Fruit fly (Drosophila melanogaster) whole organism, embryonic: ENCODE measurements around the gene CG31431.

ENCODE experiments used
- ATbp ChIP-seq: fragments of 200-800 bp; sonication (Bioruptor generic); optimal IDR thresholded peaks from 2 replicates; lab custom pipeline; 2017; ENCODE audit warnings: missing biosample characterization, mild to moderate bottlenecking, missing genetic modification characterization, missing genetic modification reagents
- CG10543 ChIP-seq: fragments of 200-800 bp; sonication (Bioruptor generic); optimal IDR thresholded peaks from 3 replicates; lab custom pipeline; 2017; ENCODE audit warnings: missing biosample characterization, mild to moderate bottlenecking, missing genetic modification characterization, moderate library complexity
- CG14860 ChIP-seq: fragments of 200-800 bp; sonication (Bioruptor generic); IDR thresholded peaks from 3 replicates; pipeline ENCODE4 v1.3.6; 2022; ENCODE audit warnings: missing biosample characterization, missing genetic modification characterization; ENCODE audit not compliant: partially characterized antibody
- CG15479 ChIP-seq: fragments of 200-800 bp; sonication (Bioruptor generic); optimal IDR thresholded peaks from 3 replicates; lab custom pipeline; 2019; ENCODE audit warnings: missing biosample characterization, mild to moderate bottlenecking, missing genetic modification characterization, moderate library complexity
- CG1602 ChIP-seq: fragments of 200-800 bp; sonication (Bioruptor generic); optimal IDR thresholded peaks from 3 replicates; lab custom pipeline; 2016; ENCODE audit warnings: missing biosample characterization, missing genetic modification characterization
- CG16813 ChIP-seq: fragments of 200-800 bp; sonication (Bioruptor generic); IDR thresholded peaks from 3 replicates; pipeline ENCODE4 v1.3.6; 2022; ENCODE audit warnings: missing biosample characterization, missing genetic modification characterization; ENCODE audit not compliant: partially characterized antibody
- CG18262 ChIP-seq: fragments of 200-800 bp; optimal IDR thresholded peaks from 3 replicates; lab custom pipeline; 2019; ENCODE audit warnings: missing biosample characterization, mild to moderate bottlenecking, missing genetic modification characterization, moderate library complexity
- CG2875 ChIP-seq: fragments of 200-800 bp; sonication (Bioruptor generic); optimal IDR thresholded peaks from 2 replicates; lab custom pipeline; 2017; ENCODE audit warnings: missing biosample characterization, mild to moderate bottlenecking, missing genetic modification characterization, missing genetic modification reagents
- CG31388 ChIP-seq: fragments of 200-800 bp; sonication (Bioruptor generic); optimal IDR thresholded peaks from 2 replicates; lab custom pipeline; 2016; ENCODE audit warnings: missing biosample characterization, missing genetic modification characterization
- CG33213 ChIP-seq: fragments of 200-800 bp; sonication (Bioruptor generic); optimal IDR thresholded peaks from 3 replicates; lab custom pipeline; 2016; ENCODE audit warnings: missing biosample characterization, missing genetic modification characterization
- CG34224 ChIP-seq: fragments of 200-800 bp; sonication (Bioruptor generic); IDR thresholded peaks from 3 replicates; pipeline ENCODE4 v1.3.6; 2022; ENCODE audit warnings: missing biosample characterization, missing genetic modification characterization; ENCODE audit not compliant: partially characterized antibody
- CG3847 ChIP-seq: fragments of 200-800 bp; sonication (Bioruptor generic); IDR thresholded peaks from 2 replicates; pipeline ENCODE4 v1.3.6; 2022; ENCODE audit warnings: missing biosample characterization, missing genetic modification characterization
- CG6683 ChIP-seq: fragments of 200-800 bp; sonication (Bioruptor generic); optimal IDR thresholded peaks from 2 replicates; lab custom pipeline; 2017; ENCODE audit warnings: missing biosample characterization, mild to moderate bottlenecking, missing genetic modification characterization, missing genetic modification reagents
- CG6765 ChIP-seq: fragments of 200-800 bp; sonication (Bioruptor generic); optimal IDR thresholded peaks from 3 replicates; lab custom pipeline; 2017; ENCODE audit warnings: missing biosample characterization, mild to moderate bottlenecking, missing genetic modification characterization
- CG7357 ChIP-seq: fragments of 200-800 bp; sonication (Bioruptor generic); IDR thresholded peaks from 3 replicates; pipeline ENCODE4 v1.3.6; 2022; ENCODE audit warnings: missing biosample characterization, missing genetic modification characterization
- CG9727 ChIP-seq: fragments of 200-800 bp; sonication (Bioruptor generic); optimal IDR thresholded peaks from 3 replicates; lab custom pipeline; 2017; ENCODE audit warnings: missing biosample characterization, mild to moderate bottlenecking, missing genetic modification characterization
- CHES-1-like ChIP-seq: fragments of 200-800 bp; sonication (Bioruptor generic); optimal IDR thresholded peaks from 2 replicates; lab custom pipeline; 2016; ENCODE audit warnings: missing biosample characterization, missing genetic modification characterization
- D ChIP-seq, 2 experiments: fragments of 200-800 bp in 1 of 2; fragments of >200 bp in 1 of 2; sonication (Bioruptor generic) in 1 of 2; optimal IDR thresholded peaks; 2 replicates in 1 of 2; 3 replicates in 1 of 2; lab custom pipeline; 2017; ENCODE audit warnings: mild to moderate bottlenecking in 1 of 2, missing biosample characterization in 1 of 2, missing genetic modification characterization in 1 of 2, missing genetic modification reagents in 1 of 2
- Dll ChIP-seq: fragments of 200-800 bp; sonication (Bioruptor generic); IDR thresholded peaks from 4 replicates; pipeline ENCODE4 v1.3.6; 2022; ENCODE audit warnings: missing biosample characterization, missing genetic modification characterization; ENCODE audit not compliant: partially characterized antibody
- Dref ChIP-seq: fragments of 200-800 bp; sonication (Bioruptor generic); IDR thresholded peaks from 2 replicates; pipeline ENCODE4 v1.3.6; 2022; ENCODE audit warnings: missing biosample characterization, missing genetic modification characterization
- ERR ChIP-seq: fragments of 200-800 bp; sonication (Bioruptor generic); optimal IDR thresholded peaks from 2 replicates; lab custom pipeline; 2016; ENCODE audit warnings: missing biosample characterization, missing genetic modification characterization
- NFAT ChIP-seq: fragments of 200-800 bp; sonication (Bioruptor generic); IDR thresholded peaks from 2 replicates; pipeline ENCODE4 v1.3.6; 2022; ENCODE audit warnings: missing biosample characterization, missing genetic modification characterization
- NfI ChIP-seq: fragments of 200-800 bp; sonication (Bioruptor generic); optimal IDR thresholded peaks from 3 replicates; lab custom pipeline; 2018; ENCODE audit warnings: missing biosample characterization, mild to moderate bottlenecking, missing genetic modification characterization, moderate library complexity
- ase ChIP-seq: fragments of 200-800 bp; sonication (Bioruptor generic); IDR thresholded peaks from 3 replicates; pipeline ENCODE4 v1.3.6; 2022; ENCODE audit warnings: missing biosample characterization, missing genetic modification characterization
- bigmax ChIP-seq: fragments of 200-800 bp; sonication (Bioruptor generic); optimal IDR thresholded peaks from 2 replicates; lab custom pipeline; 2018; ENCODE audit warnings: missing biosample characterization, mild to moderate bottlenecking, missing genetic modification characterization
- cas ChIP-seq: fragments of 200-800 bp; sonication (Bioruptor generic); IDR thresholded peaks from 2 replicates; pipeline ENCODE4 v1.3.6; 2022; ENCODE audit warnings: missing biosample characterization, missing genetic modification characterization
- caup ChIP-seq: fragments of 200-800 bp; sonication (Bioruptor generic); optimal IDR thresholded peaks from 3 replicates; lab custom pipeline; 2017; ENCODE audit warnings: missing biosample characterization, mild to moderate bottlenecking, missing genetic modification characterization, moderate library complexity; ENCODE audit not compliant: severe bottlenecking
- cwo ChIP-seq: fragments of 200-800 bp; sonication (Bioruptor generic); optimal IDR thresholded peaks from 3 replicates; lab custom pipeline; 2017; ENCODE audit warnings: missing biosample characterization, missing genetic modification characterization, mild to moderate bottlenecking, moderate library complexity, missing genetic modification reagents
- danr ChIP-seq: fragments of 200-800 bp; sonication (Bioruptor generic); IDR thresholded peaks from 2 replicates; pipeline ENCODE4 v1.3.6; 2022; ENCODE audit warnings: missing biosample characterization, missing genetic modification characterization
- dimm ChIP-seq: fragments of 200-800 bp; sonication (Bioruptor generic); IDR thresholded peaks from 2 replicates; pipeline ENCODE4 v1.3.6; 2022; ENCODE audit warnings: missing biosample characterization, missing genetic modification characterization
- fd64A ChIP-seq: fragments of 200-800 bp; sonication (Bioruptor generic); optimal IDR thresholded peaks from 3 replicates; lab custom pipeline; 2018; ENCODE audit warnings: missing biosample characterization, mild to moderate bottlenecking, missing genetic modification characterization
- gsb ChIP-seq: fragments of 200-800 bp; sonication (Bioruptor generic); IDR thresholded peaks from 2 replicates; pipeline ENCODE4 v1.3.6; 2022; ENCODE audit warnings: missing biosample characterization, missing genetic modification characterization
- ham ChIP-seq: fragments of 200-800 bp; sonication (Bioruptor generic); IDR thresholded peaks from 2 replicates; pipeline ENCODE4 v1.3.6; 2022; ENCODE audit warnings: missing biosample characterization, missing genetic modification characterization
- hb ChIP-seq: fragments of 200-800 bp; sonication (Bioruptor generic); IDR thresholded peaks from 3 replicates; pipeline ENCODE4 v1.3.6; 2022; ENCODE audit warnings: missing biosample characterization, missing genetic modification characterization; ENCODE audit not compliant: partially characterized antibody
- insv ChIP-seq, 2 experiments: fragments of 200-800 bp; sonication (Bioruptor generic); optimal IDR thresholded peaks; 3 replicates each; lab custom pipeline; 2016 to 2018; ENCODE audit warnings: missing biosample characterization in 2 of 2, missing genetic modification characterization in 2 of 2
- kah ChIP-seq: fragments of 200-800 bp; sonication (Bioruptor generic); optimal IDR thresholded peaks from 2 replicates; lab custom pipeline; 2018; ENCODE audit warnings: missing biosample characterization, mild to moderate bottlenecking, missing genetic modification characterization
- odd ChIP-seq: fragments of 200-800 bp; sonication (Bioruptor generic); optimal IDR thresholded peaks from 2 replicates; lab custom pipeline; 2017; ENCODE audit warnings: missing biosample characterization, mild to moderate bottlenecking, missing genetic modification characterization
- onecut ChIP-seq: fragments of 200-800 bp; sonication (Bioruptor generic); IDR thresholded peaks from 2 replicates; pipeline ENCODE4 v1.3.6; 2022; ENCODE audit warnings: missing biosample characterization, missing genetic modification characterization
- pho ChIP-seq: fragments of 200-800 bp; sonication (Bioruptor generic); optimal IDR thresholded peaks from 2 replicates; lab custom pipeline; 2016; ENCODE audit warnings: missing biosample characterization, missing genetic modification characterization
- prd ChIP-seq, 3 experiments: fragments of >200 bp in 2 of 3; fragments of 200-800 bp in 1 of 3; sonication (Bioruptor generic) in 1 of 3; optimal IDR thresholded peaks in 2 of 3; IDR thresholded peaks in 1 of 3; 2 replicates in 2 of 3; 3 replicates in 1 of 3; pipeline versions ENCODE4 v1.3.6 to Lab custom; 2017 to 2022; ENCODE audit warnings: missing biosample characterization in 1 of 3, missing genetic modification characterization in 1 of 3
- run ChIP-seq: fragments of 200-800 bp; sonication (Bioruptor generic); optimal IDR thresholded peaks from 3 replicates; lab custom pipeline; 2018; ENCODE audit warnings: missing biosample characterization, mild to moderate bottlenecking, missing genetic modification characterization
- scrt ChIP-seq: fragments of 200-800 bp; sonication (Bioruptor generic); optimal IDR thresholded peaks from 2 replicates; lab custom pipeline; 2018; ENCODE audit warnings: missing biosample characterization, mild to moderate bottlenecking, missing genetic modification characterization, moderate library complexity
- sima ChIP-seq: fragments of 200-800 bp; sonication (Bioruptor generic); optimal IDR thresholded peaks from 2 replicates; lab custom pipeline; 2016; ENCODE audit warnings: missing biosample characterization, missing genetic modification characterization
- sna ChIP-seq: fragments of 200-800 bp; sonication (Bioruptor generic); IDR thresholded peaks from 2 replicates; pipeline ENCODE4 v1.3.6; 2022; ENCODE audit warnings: missing biosample characterization, missing genetic modification characterization; ENCODE audit not compliant: partially characterized antibody
- trh ChIP-seq: fragments of 200-800 bp; sonication (Bioruptor generic); optimal IDR thresholded peaks from 2 replicates; lab custom pipeline; 2016; ENCODE audit warnings: missing biosample characterization, missing genetic modification characterization
- wor ChIP-seq: fragments of 200-800 bp; sonication (Bioruptor generic); IDR thresholded peaks from 2 replicates; pipeline ENCODE4 v1.3.6; 2022; ENCODE audit warnings: missing biosample characterization, missing genetic modification characterization
- zf30C ChIP-seq: fragments of 200-800 bp; sonication (Bioruptor generic); optimal IDR thresholded peaks from 3 replicates; lab custom pipeline; 2018; ENCODE audit warnings: missing biosample characterization, mild to moderate bottlenecking, missing genetic modification characterization

Gene CG31431

DNA sequence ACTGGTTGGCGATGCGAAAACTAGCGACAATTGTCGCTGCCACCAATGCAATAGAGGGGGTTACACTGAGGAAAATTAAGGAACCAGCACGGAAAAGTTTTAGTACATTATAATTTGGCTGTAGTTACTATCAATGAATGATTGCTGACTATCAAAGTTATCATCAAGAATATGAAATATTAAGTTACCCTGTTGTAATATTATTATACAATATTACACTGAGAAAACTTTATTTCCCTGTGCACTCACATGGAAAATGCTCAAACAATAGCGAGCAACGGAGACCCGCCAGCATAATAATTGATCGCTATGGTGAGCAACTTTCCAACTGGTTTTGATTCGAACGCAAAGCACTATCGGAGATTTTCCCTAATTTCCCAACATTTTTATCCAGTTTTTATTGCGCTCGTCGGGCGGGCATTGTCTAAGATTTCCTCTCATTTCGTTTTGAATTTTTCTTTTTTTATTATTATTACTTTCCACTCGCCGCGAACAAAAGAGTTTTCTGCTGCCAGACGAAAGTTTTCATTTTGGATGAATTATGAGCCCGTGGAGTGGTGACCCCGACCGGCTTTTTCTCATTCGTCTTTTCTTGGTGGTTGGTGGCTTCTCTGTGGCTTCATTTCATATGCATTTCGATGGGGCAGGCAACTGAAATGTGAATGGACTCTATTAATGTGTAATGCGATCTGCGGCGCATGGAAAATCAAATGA, 8.2 kb upstream of the CG31431 start:
- peak; percentile 39; the same call in 1 of the 2 replicates for TF ChIP-seq CG3847 (GFP tag; lab: Robert Waterston, UW)
- TF ChIP-seq CG1602 (GFP tag; lab: Kevin White, UChicago), result peak; percentile 69
- TF ChIP-seq hb (GFP tag; lab: Robert Waterston, UW), result no peak
- TF ChIP-seq sima (GFP tag; lab: Kevin White, UChicago), result no peak
- no peak for TF ChIP-seq bigmax (GFP tag; lab: Kevin White, UChicago)
- no peak for TF ChIP-seq CG31388 (GFP tag; lab: Kevin White, UChicago)
- TF ChIP-seq prd (optimal IDR thresholded peaks at IDR 0.05; lab: Kevin White, UChicago), result no peak
- TF ChIP-seq prd (GFP tag; IDR thresholded peaks at IDR 0.05; lab: Robert Waterston, UW), result peak; percentile 77
- TF ChIP-seq run (tag; lab: Kevin White, UChicago), result peak; percentile 83
- TF ChIP-seq CG6683 (GFP tag; lab: Kevin White, UChicago), result peak; percentile 7
- TF ChIP-seq CG9727 (GFP tag; lab: Kevin White, UChicago), result peak; percentile 64
- TF ChIP-seq D (optimal IDR thresholded peaks at IDR 0.05; lab: Kevin White, UChicago), result no peak
- TF ChIP-seq D (GFP tag; optimal IDR thresholded peaks at IDR 0.05; lab: Kevin White, UChicago), result peak; percentile 80
- no peak for TF ChIP-seq CG10543 (GFP tag; lab: Kevin White, UChicago)
- peak; percentile 52 for TF ChIP-seq NfI (GFP tag; lab: Kevin White, UChicago)
- TF ChIP-seq CG16813 (GFP tag; lab: Robert Waterston, UW), result no peak
- peak; percentile 38 for TF ChIP-seq CG33213 (GFP tag; lab: Kevin White, UChicago)
- no peak for TF ChIP-seq NFAT (GFP tag; lab: Robert Waterston, UW)
- no peak for TF ChIP-seq pho (GFP tag; lab: Kevin White, UChicago)
- peak; percentile 92 for TF ChIP-seq CG18262
- no peak for TF ChIP-seq gsb
- TF ChIP-seq CG7357 (GFP tag; lab: Robert Waterston, UW), result peak; percentile 68; the same call in 1 of the 3 replicates
- peak; percentile 25 for TF ChIP-seq scrt
- TF ChIP-seq wor (GFP tag; lab: Robert Waterston, UW), result peak; percentile 74; the same call in 1 of the 2 replicates
- TF ChIP-seq ATbp (GFP tag; lab: Kevin White, UChicago), result peak; percentile 96
- TF ChIP-seq CG14860, result no peak
- no peak for TF ChIP-seq caup (GFP tag; lab: Kevin White, UChicago)
- TF ChIP-seq onecut (GFP tag; lab: Robert Waterston, UW), result peak; percentile 57
- TF ChIP-seq CG6765 (GFP tag; lab: Kevin White, UChicago), result no peak
- TF ChIP-seq trh (GFP tag; lab: Kevin White, UChicago), result peak; percentile 25
- TF ChIP-seq CG34224 (GFP tag; lab: Robert Waterston, UW), result no peak
- TF ChIP-seq ERR (GFP tag; lab: Kevin White, UChicago), result no peak
- TF ChIP-seq CG2875 (GFP tag; lab: Kevin White, UChicago), result peak; percentile 94
- TF ChIP-seq odd (GFP tag; lab: Kevin White, UChicago), result peak; percentile 68
- no peak for TF ChIP-seq Dref (GFP tag; lab: Robert Waterston, UW)
- peak; percentile 74 for TF ChIP-seq dimm (GFP tag; lab: Robert Waterston, UW)
- TF ChIP-seq danr, result peak; percentile 56
- TF ChIP-seq CG15479 (GFP tag; lab: Kevin White, UChicago), result no peak
- TF ChIP-seq cas (GFP tag; lab: Robert Waterston, UW), result no peak
- peak; percentile 13 for TF ChIP-seq CHES-1-like (GFP tag; lab: Kevin White, UChicago)
- TF ChIP-seq ham, result no peak
- peak; percentile 50; the same call in 1 of the 3 replicates for TF ChIP-seq ase (GFP tag; lab: Robert Waterston, UW)
- TF ChIP-seq zf30C (GFP tag; lab: Kevin White, UChicago), result peak; percentile 78
- no peak for TF ChIP-seq sna
- peak; percentile 72 for TF ChIP-seq fd64A (GFP tag; lab: Kevin White, UChicago)
- no peak for TF ChIP-seq cwo (GFP tag; lab: Kevin White, UChicago)
- peak; percentile 43 for TF ChIP-seq kah (GFP tag; lab: Kevin White, UChicago)
- peak in 1 of 2 experiments; percentile 2 for TF ChIP-seq insv (GFP tag; optimal IDR thresholded peaks at IDR 0.05; lab: Kevin White, UChicago)
- no peak for TF ChIP-seq Dll (GFP tag; lab: Robert Waterston, UW)
